Worm (Caenorhabditis elegans) whole organism, L2 larva: Measurements from ENCODE around the gene F59A7.2.

Experiments
- R02D3.7 ChIP-seq: fragments of 150-350 bp; optimal IDR thresholded peaks from 2 replicates; lab custom pipeline; 2014; ENCODE audit warnings: missing biosample characterization, missing genetic modification characterization
- Y55F3AM.14 ChIP-seq: fragments of 200-800 bp; sonication (Bioruptor generic); optimal IDR thresholded peaks from 2 replicates; lab custom pipeline; 2018; ENCODE audit warnings: mild to moderate bottlenecking, missing genetic modification characterization, missing compliant biosample characterization
- ZK546.5 ChIP-seq: sonication (generic microtip); optimal IDR thresholded peaks from 2 replicates; lab custom pipeline; 2017; ENCODE audit warnings: missing biosample characterization, missing genetic modification characterization
- alr-1 ChIP-seq: fragments of 150-350 bp; optimal IDR thresholded peaks from 2 replicates; lab custom pipeline; 2014; ENCODE audit warnings: missing biosample characterization, missing genetic modification characterization
- aly-2 ChIP-seq: fragments of 150-350 bp; optimal IDR thresholded peaks from 2 replicates; lab custom pipeline; 2014; ENCODE audit warnings: missing biosample characterization, missing genetic modification characterization
- ceh-16 ChIP-seq: fragments of 150-350 bp; optimal IDR thresholded peaks from 2 replicates; lab custom pipeline; 2014; ENCODE audit warnings: missing biosample characterization, missing genetic modification characterization
- ceh-82 ChIP-seq: fragments of 150-350 bp; optimal IDR thresholded peaks from 2 replicates; lab custom pipeline; 2014; ENCODE audit warnings: missing biosample characterization, missing genetic modification characterization
- fos-1 ChIP-seq: fragments of 150-350 bp; optimal IDR thresholded peaks from 2 replicates; lab custom pipeline; 2014; ENCODE audit warnings: missing biosample characterization, missing genetic modification characterization
- gmeb-1 ChIP-seq: fragments of 150-350 bp; optimal IDR thresholded peaks from 2 replicates; lab custom pipeline; 2014; ENCODE audit warnings: missing biosample characterization, missing genetic modification characterization
- lin-11 ChIP-seq: fragments of 150-350 bp; sonication (generic microtip); optimal IDR thresholded peaks from 2 replicates; lab custom pipeline; 2014; ENCODE audit warnings: missing biosample characterization, missing genetic modification characterization, inconsistent platforms, mixed read lengths
- lin-39 ChIP-seq: fragments of 150-350 bp; optimal IDR thresholded peaks from 2 replicates; lab custom pipeline; 2014; ENCODE audit warnings: missing biosample characterization, missing genetic modification reagents, missing genetic modification characterization
- lsy-2 ChIP-seq, 2 experiments: fragments of 150-350 bp in 1 of 2; sonication (generic microtip) in 1 of 2; optimal IDR thresholded peaks; 2 replicates each; lab custom pipeline; 2014 to 2017; ENCODE audit warnings: missing biosample characterization in 2 of 2, missing genetic modification characterization in 2 of 2
- mab-5 ChIP-seq: fragments of 150-350 bp; optimal IDR thresholded peaks from 2 replicates; lab custom pipeline; 2014; ENCODE audit warnings: missing biosample characterization, missing genetic modification characterization
- mbf-1 ChIP-seq: sonication (generic microtip); optimal IDR thresholded peaks from 2 replicates; lab custom pipeline; 2017; ENCODE audit warnings: missing biosample characterization, missing genetic modification characterization
- nhr-11 ChIP-seq: fragments of 150-350 bp; optimal IDR thresholded peaks from 2 replicates; lab custom pipeline; 2014; ENCODE audit warnings: missing biosample characterization, missing genetic modification characterization
- nhr-21 ChIP-seq: fragments of 150-350 bp; optimal IDR thresholded peaks from 2 replicates; lab custom pipeline; 2014; ENCODE audit warnings: missing biosample characterization, missing genetic modification characterization
- nhr-23 ChIP-seq: fragments of 150-350 bp; optimal IDR thresholded peaks from 2 replicates; lab custom pipeline; 2014; ENCODE audit warnings: missing biosample characterization, missing genetic modification reagents, missing genetic modification characterization
- nhr-237 ChIP-seq: fragments of 150-350 bp; optimal IDR thresholded peaks from 2 replicates; lab custom pipeline; 2014; ENCODE audit warnings: missing biosample characterization, missing genetic modification characterization
- nhr-25 ChIP-seq: fragments of 150-350 bp; sonication (generic microtip); optimal IDR thresholded peaks from 3 replicates; lab custom pipeline; 2014; ENCODE audit warnings: missing biosample characterization, missing genetic modification characterization
- nhr-77 ChIP-seq: fragments of 150-350 bp; optimal IDR thresholded peaks from 2 replicates; lab custom pipeline; 2014; ENCODE audit warnings: missing biosample characterization, missing genetic modification characterization
- sem-4 ChIP-seq: fragments of 150-350 bp; optimal IDR thresholded peaks from 2 replicates; lab custom pipeline; 2014; ENCODE audit warnings: missing biosample characterization, missing genetic modification reagents, missing genetic modification characterization
- sma-9 ChIP-seq, 2 experiments: fragments of 150-350 bp in 1 of 2; sonication (generic microtip) in 1 of 2; optimal IDR thresholded peaks; 2 replicates each; lab custom pipeline; 2014 to 2016; ENCODE audit warnings: missing genetic modification characterization in 2 of 2, mild to moderate bottlenecking in 1 of 2, missing biosample characterization in 1 of 2, missing compliant biosample characterization in 1 of 2, missing genetic modification reagents in 1 of 2, moderate library complexity in 1 of 2
- snpc-4 ChIP-seq: fragments of 150-350 bp; optimal IDR thresholded peaks from 2 replicates; lab custom pipeline; 2014; ENCODE audit warnings: missing biosample characterization, missing genetic modification characterization
- unc-39 ChIP-seq: fragments of 150-350 bp; optimal IDR thresholded peaks from 2 replicates; lab custom pipeline; 2014; ENCODE audit warnings: missing biosample characterization, missing genetic modification characterization
- unc-62 ChIP-seq: fragments of 150-350 bp; optimal IDR thresholded peaks from 2 replicates; lab custom pipeline; 2014; ENCODE audit warnings: missing biosample characterization, missing genetic modification reagents, missing genetic modification characterization
- zag-1 ChIP-seq: fragments of 150-350 bp; optimal IDR thresholded peaks from 2 replicates; lab custom pipeline; 2014; ENCODE audit warnings: missing biosample characterization, missing genetic modification characterization
- ztf-4 ChIP-seq: fragments of 150-350 bp; optimal IDR thresholded peaks from 2 replicates; lab custom pipeline; 2014; ENCODE audit warnings: missing biosample characterization, missing genetic modification characterization

F59A7.2 gene

DNA sequence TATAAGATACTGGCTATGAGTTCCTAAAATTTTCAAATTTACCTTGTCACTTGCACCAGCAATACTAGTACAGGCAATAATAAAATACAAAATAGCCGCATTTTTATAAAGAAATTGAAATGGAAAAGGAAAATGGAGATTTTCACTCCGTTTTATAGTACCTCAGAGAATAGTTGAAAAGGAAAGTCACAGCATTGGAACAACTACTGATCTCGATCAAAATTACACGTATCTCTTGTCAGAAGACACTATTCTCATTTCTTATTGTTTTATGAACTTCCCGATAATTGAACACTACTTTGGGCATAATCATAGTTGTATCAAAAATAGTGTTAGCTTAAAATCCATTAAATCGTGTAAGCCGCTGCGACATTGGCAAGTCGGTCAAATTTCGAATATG is 35.2 kb upstream of the F59A7.2 start, which contains the start of gene Y40B10A.11:
Y40B10A.11 (minus strand) TSS at position 101 of the 400 bp plus-strand sequence.
- TF ChIP-seq nhr-25: no peak
- no peak for TF ChIP-seq mbf-1 (tag; lab: Kevin White, UChicago)

ce11 chrV:2050790-2051189 is 34.5 kb upstream of the F59A7.2 start:
- no peak for TF ChIP-seq unc-39 (tag; lab: Kevin White, UChicago)
- no peak for TF ChIP-seq ceh-16 (tag; lab: Kevin White, UChicago)
- TF ChIP-seq ceh-82: no peak
- no peak for TF ChIP-seq ZK546.5 (tag; lab: Kevin White, UChicago)
- no peak for TF ChIP-seq sem-4 (tag; lab: Kevin White, UChicago)
- no peak for TF ChIP-seq mab-5
- no peak for TF ChIP-seq snpc-4 (tag; lab: Kevin White, UChicago)
- TF ChIP-seq nhr-11 (tag; lab: Kevin White, UChicago): no peak

- TF ChIP-seq nhr-237 (tag; lab: Kevin White, UChicago): no peak
- peak; percentile 4 for TF ChIP-seq fos-1
- no peak for TF ChIP-seq ceh-82
- TF ChIP-seq sma-9 (GFP tag; optimal IDR thresholded peaks at IDR 0.05; lab: Kevin White, UChicago): peak; percentile 71
- TF ChIP-seq sma-9 (tag; optimal IDR thresholded peaks at IDR 0.05; lab: Kevin White, UChicago): no peak
Measured at ce11 chrV:2050136-2050535, 33.8 kb upstream of the F59A7.2 start, which contains the start of gene comt-4. TSS of gene comt-4 (minus strand) at chrV:2050185.

- TF ChIP-seq alr-1 (no peak), sma-9 (GFP tag; optimal IDR thresholded peaks at IDR 0.05; lab: Kevin White, UChicago) (no peak), sma-9 (tag; optimal IDR thresholded peaks at IDR 0.05; lab: Kevin White, UChicago) (no peak), lin-39 (tag; lab: Kevin White, UChicago) (no peak), ceh-16 (tag; lab: Kevin White, UChicago) (no peak), ZK546.5 (tag; lab: Kevin White, UChicago) (no peak), R02D3.7 (tag; lab: Kevin White, UChicago) (no peak), lin-11 (tag; lab: Kevin White, UChicago) (no peak)
Measured at ce11 chrV:2045956-2046355, 29.6 kb upstream of the F59A7.2 start, which contains the start of gene Y40B10A.5. TSS of gene Y40B10A.5 (minus strand) at chrV:2046056.

ce11 chrV:2035545-2035944 is 19.2 kb upstream of the F59A7.2 start, which contains the start of gene srab-23:
TSS of gene srab-23 (minus strand) at chrV:2035645.
- TF ChIP-seq snpc-4 (tag; lab: Kevin White, UChicago) (no peak), nhr-77 (no peak), Y55F3AM.14 (GFP tag; lab: Kevin White, UChicago) (no peak), gmeb-1 (tag; lab: Kevin White, UChicago) (no peak), nhr-21 (tag; lab: Kevin White, UChicago) (no peak), sem-4 (tag; lab: Kevin White, UChicago) (no peak), mbf-1 (tag; lab: Kevin White, UChicago) (no peak), unc-62 (GFP tag; lab: Kevin White, UChicago) (no peak), lin-11 (tag; lab: Kevin White, UChicago) (no peak)

DNA sequence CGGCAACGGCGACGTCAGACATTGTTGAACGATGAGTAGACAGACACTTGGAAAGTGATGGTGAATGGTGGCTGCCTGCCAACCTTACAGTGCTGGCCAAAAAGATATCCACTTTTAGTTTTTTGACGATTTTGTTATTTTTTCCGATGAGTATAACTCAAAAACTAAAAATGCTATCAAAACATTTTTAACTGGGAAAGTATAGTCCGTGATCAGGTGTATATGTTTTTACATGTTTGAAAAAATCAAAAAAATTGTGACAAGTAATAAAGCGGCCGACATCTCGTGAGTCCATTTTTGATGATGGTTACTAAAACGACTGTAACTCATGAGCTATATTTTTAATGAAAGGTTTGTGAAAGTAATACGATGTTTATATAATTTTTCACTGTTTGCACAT is 15.1 kb upstream of the F59A7.2 start, which contains the start of gene hil-6:
hil-6 (minus strand) TSS at position 101 of the 400 bp plus-strand sequence.
- TF ChIP-seq lin-39 (tag; lab: Kevin White, UChicago) (no peak), snpc-4 (tag; lab: Kevin White, UChicago) (no peak), ZK546.5 (tag; lab: Kevin White, UChicago) (no peak), zag-1 (no peak), lsy-2 (tag; optimal IDR thresholded peaks at IDR 0.05; lab: Kevin White, UChicago) (no peak), aly-2 (tag; lab: Kevin White, UChicago) (no peak), nhr-23 (tag; lab: Kevin White, UChicago) (no peak), sma-9 (GFP tag; optimal IDR thresholded peaks at IDR 0.05; lab: Kevin White, UChicago) (no peak), sma-9 (tag; optimal IDR thresholded peaks at IDR 0.05; lab: Kevin White, UChicago) (no peak), unc-62 (GFP tag; lab: Kevin White, UChicago) (no peak), ztf-4 (tag; lab: Kevin White, UChicago) (no peak), alr-1 (no peak), unc-39 (tag; lab: Kevin White, UChicago) (no peak)
- TF ChIP-seq, all 48 proteins: peak for 0

- no peak for TF ChIP-seq gmeb-1 (tag; lab: Kevin White, UChicago)
- TF ChIP-seq, all 48 proteins: peak for 0
Measured at ce11 chrV:2030661-2031060, 14.3 kb upstream of the F59A7.2 start.
